Fruit fly (Drosophila melanogaster) whole organism, embryonic: ENCODE data around the gene CG14154.

Experiments
- Aef1 ChIP-seq: fragments of 200-800 bp; sonication (Bioruptor generic); IDR thresholded peaks from 3 replicates; pipeline ENCODE4 v1.3.6; 2022; ENCODE audit warnings: missing biosample characterization, missing genetic modification characterization
- CG10543 ChIP-seq: fragments of 200-800 bp; sonication (Bioruptor generic); optimal IDR thresholded peaks from 3 replicates; lab custom pipeline; 2017; ENCODE audit warnings: missing biosample characterization, mild to moderate bottlenecking, missing genetic modification characterization, moderate library complexity
- CG10979 ChIP-seq: fragments of 200-800 bp; sonication (Bioruptor generic); optimal IDR thresholded peaks from 2 replicates; lab custom pipeline; 2018; ENCODE audit warnings: missing biosample characterization, mild to moderate bottlenecking, missing genetic modification characterization, moderate library complexity
- CG11695 ChIP-seq: fragments of 200-800 bp; sonication (Bioruptor generic); IDR thresholded peaks from 3 replicates; pipeline ENCODE4 v1.3.6; 2022; ENCODE audit warnings: missing biosample characterization, missing genetic modification characterization
- CG14441 ChIP-seq: fragments of 200-800 bp; sonication (Bioruptor generic); IDR thresholded peaks from 2 replicates; pipeline ENCODE4 v1.3.6; 2022; ENCODE audit warnings: missing biosample characterization, missing genetic modification characterization
- CG15479 ChIP-seq: fragments of 200-800 bp; sonication (Bioruptor generic); optimal IDR thresholded peaks from 3 replicates; lab custom pipeline; 2019; ENCODE audit warnings: missing biosample characterization, mild to moderate bottlenecking, missing genetic modification characterization, moderate library complexity
- CG17829 ChIP-seq: fragments of 200-800 bp; optimal IDR thresholded peaks from 2 replicates; lab custom pipeline; 2019; ENCODE audit warnings: missing biosample characterization, mild to moderate bottlenecking, missing genetic modification characterization, moderate library complexity
- CG2199 ChIP-seq: fragments of 200-800 bp; sonication (Bioruptor generic); IDR thresholded peaks from 3 replicates; pipeline ENCODE4 v1.3.6; 2022; ENCODE audit warnings: missing biosample characterization, missing genetic modification characterization
- CG2875 ChIP-seq: fragments of 200-800 bp; sonication (Bioruptor generic); optimal IDR thresholded peaks from 2 replicates; lab custom pipeline; 2017; ENCODE audit warnings: missing biosample characterization, mild to moderate bottlenecking, missing genetic modification characterization, missing genetic modification reagents
- CG31365 ChIP-seq: fragments of 200-800 bp; sonication (Bioruptor generic); optimal IDR thresholded peaks from 2 replicates; lab custom pipeline; 2018; ENCODE audit warnings: missing biosample characterization, mild to moderate bottlenecking, missing genetic modification characterization
- CG3407 ChIP-seq: fragments of 200-800 bp; sonication (Bioruptor generic); optimal IDR thresholded peaks from 2 replicates; lab custom pipeline; 2018; ENCODE audit warnings: missing biosample characterization, mild to moderate bottlenecking, missing genetic modification characterization
- CG4360 ChIP-seq: fragments of 200-800 bp; sonication (Bioruptor generic); IDR thresholded peaks from 2 replicates; pipeline ENCODE4 v1.3.6; 2022; ENCODE audit warnings: missing biosample characterization, missing genetic modification characterization
- CG5180 ChIP-seq: fragments of 200-800 bp; sonication (Bioruptor generic); optimal IDR thresholded peaks from 3 replicates; lab custom pipeline; 2017; ENCODE audit warnings: missing biosample characterization, missing genetic modification characterization, mild to moderate bottlenecking, moderate library complexity, missing genetic modification reagents
- CG5245 ChIP-seq: fragments of 200-800 bp; sonication (Bioruptor generic); optimal IDR thresholded peaks from 3 replicates; lab custom pipeline; 2016; ENCODE audit warnings: missing biosample characterization, missing genetic modification characterization
- CG6813 ChIP-seq: fragments of 200-800 bp; sonication (Bioruptor generic); optimal IDR thresholded peaks from 2 replicates; lab custom pipeline; 2017; ENCODE audit warnings: missing biosample characterization, missing genetic modification characterization, mild to moderate bottlenecking, moderate library complexity, missing genetic modification reagents
- CG8290 ChIP-seq, 3 experiments: fragments of 200-800 bp; sonication (Bioruptor generic); optimal IDR thresholded peaks; 2 replicates each; lab custom pipeline; 2016 to 2019; ENCODE audit warnings: missing biosample characterization in 3 of 3, missing genetic modification characterization in 3 of 3, mild to moderate bottlenecking in 2 of 3, moderate library complexity in 1 of 3
- CG8765 ChIP-seq: fragments of 200-800 bp; sonication (Bioruptor generic); IDR thresholded peaks from 2 replicates; pipeline ENCODE4 v1.3.6; 2022; ENCODE audit warnings: missing biosample characterization, missing genetic modification characterization
- CG9727 ChIP-seq: fragments of 200-800 bp; sonication (Bioruptor generic); optimal IDR thresholded peaks from 3 replicates; lab custom pipeline; 2017; ENCODE audit warnings: missing biosample characterization, mild to moderate bottlenecking, missing genetic modification characterization
- Dbx ChIP-seq: fragments of 200-800 bp; sonication (Bioruptor generic); IDR thresholded peaks from 3 replicates; pipeline ENCODE4 v1.3.6; 2022; ENCODE audit warnings: missing biosample characterization, missing genetic modification characterization
- Dip2 ChIP-seq: fragments of 200-800 bp; sonication (Bioruptor generic); IDR thresholded peaks from 2 replicates; pipeline ENCODE4 v1.3.6; 2022; ENCODE audit warnings: missing biosample characterization, missing genetic modification characterization
- Dll ChIP-seq: fragments of 200-800 bp; sonication (Bioruptor generic); IDR thresholded peaks from 4 replicates; pipeline ENCODE4 v1.3.6; 2022; ENCODE audit warnings: missing biosample characterization, missing genetic modification characterization; ENCODE audit not compliant: partially characterized antibody
- Ets97D ChIP-seq: fragments of 200-800 bp; sonication (Bioruptor generic); optimal IDR thresholded peaks from 3 replicates; lab custom pipeline; 2016; ENCODE audit warnings: missing biosample characterization, missing genetic modification characterization
- Hmr ChIP-seq: fragments of 200-800 bp; sonication (Bioruptor generic); optimal IDR thresholded peaks from 3 replicates; lab custom pipeline; 2017; ENCODE audit warnings: mild to moderate bottlenecking, missing biosample characterization, missing genetic modification reagents, missing genetic modification characterization
- Hmx ChIP-seq: fragments of 200-800 bp; sonication (Bioruptor generic); optimal IDR thresholded peaks from 2 replicates; lab custom pipeline; 2016; ENCODE audit warnings: missing biosample characterization, missing genetic modification characterization
- Hr78 ChIP-seq, 2 experiments: fragments of 200-800 bp in 1 of 2; fragments of >200 bp in 1 of 2; sonication (Bioruptor generic) in 1 of 2; optimal IDR thresholded peaks; 2 replicates each; lab custom pipeline; 2017 to 2019; ENCODE audit warnings: missing biosample characterization in 2 of 2, missing genetic modification characterization in 2 of 2, mild to moderate bottlenecking in 1 of 2, moderate library complexity in 1 of 2
- MBD-R2 ChIP-seq: fragments of 200-800 bp; sonication (Bioruptor generic); IDR thresholded peaks from 2 replicates; pipeline ENCODE4 v1.3.6; 2022; ENCODE audit warnings: missing biosample characterization, missing genetic modification characterization
- Oli ChIP-seq: fragments of 200-800 bp; sonication (Bioruptor generic); optimal IDR thresholded peaks from 2 replicates; lab custom pipeline; 2018; ENCODE audit warnings: missing biosample characterization, mild to moderate bottlenecking, missing genetic modification characterization, moderate library complexity
- Opbp ChIP-seq: fragments of 200-800 bp; sonication (Bioruptor generic); IDR thresholded peaks from 3 replicates; pipeline ENCODE4 v1.3.6; 2022; ENCODE audit warnings: missing biosample characterization, missing genetic modification characterization; ENCODE audit not compliant: partially characterized antibody
- PHDP ChIP-seq: fragments of 200-800 bp; sonication (Bioruptor generic); optimal IDR thresholded peaks from 3 replicates; lab custom pipeline; 2018; ENCODE audit warnings: missing biosample characterization, mild to moderate bottlenecking, missing genetic modification characterization, moderate library complexity
- Poxn ChIP-seq: fragments of 200-800 bp; sonication (Bioruptor generic); IDR thresholded peaks from 2 replicates; pipeline ENCODE4 v1.3.6; 2022; ENCODE audit warnings: missing biosample characterization, missing genetic modification characterization
- abd-A ChIP-seq: fragments of 200-800 bp; sonication (Bioruptor generic); optimal IDR thresholded peaks from 3 replicates; lab custom pipeline; 2019; ENCODE audit warnings: missing biosample characterization, mild to moderate bottlenecking, missing genetic modification characterization, moderate library complexity
- ac ChIP-seq: fragments of 200-800 bp; sonication (Bioruptor generic); optimal IDR thresholded peaks from 3 replicates; lab custom pipeline; 2017; ENCODE audit warnings: missing biosample characterization, mild to moderate bottlenecking, missing genetic modification characterization
- cg ChIP-seq: fragments of 200-800 bp; sonication (Bioruptor generic); optimal IDR thresholded peaks from 3 replicates; lab custom pipeline; 2019; ENCODE audit warnings: missing biosample characterization, mild to moderate bottlenecking, missing genetic modification characterization, moderate library complexity
- chinmo ChIP-seq: fragments of 200-800 bp; sonication (Bioruptor generic); IDR thresholded peaks from 4 replicates; pipeline ENCODE4 v1.3.6; 2022; ENCODE audit warnings: missing biosample characterization, missing genetic modification characterization; ENCODE audit not compliant: partially characterized antibody
- chm ChIP-seq: fragments of 200-800 bp; sonication (Bioruptor generic); IDR thresholded peaks from 2 replicates; pipeline ENCODE4 v1.3.6; 2022; ENCODE audit warnings: missing biosample characterization, missing genetic modification characterization
- chn ChIP-seq: fragments of 200-800 bp; sonication (Bioruptor generic); optimal IDR thresholded peaks from 2 replicates; lab custom pipeline; 2016; ENCODE audit warnings: missing biosample characterization, missing genetic modification characterization
- fd96Cb ChIP-seq: fragments of 200-800 bp; sonication (Bioruptor generic); optimal IDR thresholded peaks from 2 replicates; lab custom pipeline; 2018; ENCODE audit warnings: missing biosample characterization, mild to moderate bottlenecking, missing genetic modification characterization, moderate library complexity
- grau ChIP-seq: fragments of 200-800 bp; optimal IDR thresholded peaks from 3 replicates; lab custom pipeline; 2019; ENCODE audit warnings: missing biosample characterization, mild to moderate bottlenecking, missing genetic modification characterization, moderate library complexity
- gt ChIP-seq: fragments of 200-800 bp; sonication (Bioruptor generic); IDR thresholded peaks from 2 replicates; pipeline ENCODE4 v1.3.6; 2022; ENCODE audit warnings: missing biosample characterization, missing genetic modification characterization
- kni ChIP-seq: fragments of 200-800 bp; sonication (Bioruptor generic); optimal IDR thresholded peaks from 3 replicates; lab custom pipeline; 2017; ENCODE audit warnings: mild to moderate bottlenecking, missing biosample characterization, missing genetic modification reagents, missing genetic modification characterization
- oc ChIP-seq: fragments of 200-800 bp; sonication (Bioruptor generic); optimal IDR thresholded peaks from 2 replicates; lab custom pipeline; 2018; ENCODE audit warnings: missing biosample characterization, mild to moderate bottlenecking, missing genetic modification characterization, moderate library complexity
- psq ChIP-seq: fragments of 200-800 bp; sonication (Bioruptor generic); optimal IDR thresholded peaks from 2 replicates; lab custom pipeline; 2017; ENCODE audit warnings: missing biosample characterization, missing genetic modification characterization
- sd ChIP-seq: fragments of 200-800 bp; sonication (Bioruptor generic); optimal IDR thresholded peaks from 3 replicates; lab custom pipeline; 2018; ENCODE audit warnings: missing biosample characterization, mild to moderate bottlenecking, missing genetic modification characterization, moderate library complexity
- sens ChIP-seq: fragments of 200-800 bp; sonication (Bioruptor generic); peaks from one replicate; lab custom pipeline; 2016; ENCODE audit warnings: missing biosample characterization, missing genetic modification characterization
- sens-2 ChIP-seq: fragments of 200-800 bp; sonication (Bioruptor generic); IDR thresholded peaks from 2 replicates; pipeline ENCODE4 v1.3.6; 2022; ENCODE audit warnings: missing biosample characterization, missing genetic modification characterization
- slbo ChIP-seq: fragments of 200-800 bp; sonication (Bioruptor generic); IDR thresholded peaks from 2 replicates; pipeline ENCODE4 v1.3.6; 2022; ENCODE audit warnings: missing biosample characterization, missing genetic modification characterization
- sr ChIP-seq: fragments of 200-800 bp; sonication (Bioruptor generic); IDR thresholded peaks from 3 replicates; pipeline ENCODE4 v1.3.6; 2022; ENCODE audit warnings: missing biosample characterization, missing genetic modification characterization
- twi ChIP-seq: fragments of 200-800 bp; optimal IDR thresholded peaks from 2 replicates; lab custom pipeline; 2019; ENCODE audit warnings: missing biosample characterization, mild to moderate bottlenecking, missing genetic modification characterization, moderate library complexity
- zf30C ChIP-seq: fragments of 200-800 bp; sonication (Bioruptor generic); optimal IDR thresholded peaks from 3 replicates; lab custom pipeline; 2018; ENCODE audit warnings: missing biosample characterization, mild to moderate bottlenecking, missing genetic modification characterization

The CG14154 gene

dm6 chr3L:10672540-10672939 lies 30.9 kb downstream of the CG14154 start (continued):
- TF ChIP-seq Oli (tag; lab: Kevin White, UChicago) (no peak), abd-A (peak; percentile 87), Hmr (GFP tag; lab: Kevin White, UChicago) (peak; percentile 19), chm (GFP tag; lab: Robert Waterston, UW) (0 out of 2 replicates have a peak, but pooled peaks have one; percentile 32), Poxn (GFP tag; lab: Robert Waterston, UW) (no peak), CG15479 (no peak), gt (no peak), Hmx (GFP tag; lab: Kevin White, UChicago) (no peak)

dm6 chr3L:10674145-10674547 lies 32.5 kb downstream of the CG14154 start:
- peak; percentile 42; the same call in 1 of the 3 replicates for TF ChIP-seq CG2199
- TF ChIP-seq oc (tag; lab: Kevin White, UChicago): peak; percentile 68
- TF ChIP-seq chn (GFP tag; lab: Kevin White, UChicago): no peak
- TF ChIP-seq CG31365 (tag; lab: Kevin White, UChicago): no peak
- 0 out of 4 replicates have a peak, but pooled peaks have one; percentile 41 for TF ChIP-seq Dll (GFP tag; lab: Robert Waterston, UW)
- no peak for TF ChIP-seq CG9727 (GFP tag; lab: Kevin White, UChicago)
- no peak for TF ChIP-seq CG5180 (GFP tag; lab: Kevin White, UChicago)
- TF ChIP-seq CG2875: no peak
- no peak for TF ChIP-seq CG5245 (GFP tag; lab: Kevin White, UChicago)
- 0 out of 4 replicates have a peak, but pooled peaks have one; percentile 65 for TF ChIP-seq chinmo
- no peak for TF ChIP-seq sens-2 (GFP tag; lab: Robert Waterston, UW)
- no peak for TF ChIP-seq MBD-R2 (GFP tag; lab: Robert Waterston, UW)
- TF ChIP-seq CG8765 (GFP tag; lab: Robert Waterston, UW): no peak
- TF ChIP-seq CG8290 (GFP tag; optimal IDR thresholded peaks at IDR 0.05; lab: Kevin White, UChicago): no peak
- TF ChIP-seq CG8290 (tag; optimal IDR thresholded peaks at IDR 0.05; lab: Kevin White, UChicago): peak in 1 of 2 experiments; percentile 33
- no peak for TF ChIP-seq PHDP (tag; lab: Kevin White, UChicago)
- no peak for TF ChIP-seq CG11695 (GFP tag; lab: Robert Waterston, UW)
- TF ChIP-seq twi (tag; lab: Kevin White, UChicago): no peak
- TF ChIP-seq CG10543: no peak
- no peak for TF ChIP-seq CG14441 (GFP tag; lab: Robert Waterston, UW)
- TF ChIP-seq sens: peak; percentile 89
- peak; percentile 12 for TF ChIP-seq CG6813 (GFP tag; lab: Kevin White, UChicago)
- 0 out of 2 replicates have a peak, but pooled peaks have one; percentile 41 for TF ChIP-seq CG4360
- TF ChIP-seq fd96Cb (tag; lab: Kevin White, UChicago): no peak
- no peak for TF ChIP-seq Ets97D
- TF ChIP-seq CG3407 (GFP tag; lab: Kevin White, UChicago): no peak
- TF ChIP-seq slbo (GFP tag; lab: Robert Waterston, UW): no peak
- peak; percentile 80 for TF ChIP-seq sd (tag; lab: Kevin White, UChicago)
- TF ChIP-seq cg (GFP tag; lab: Kevin White, UChicago): peak; percentile 94
- TF ChIP-seq sr (GFP tag; lab: Robert Waterston, UW): no peak
- no peak for TF ChIP-seq psq
- no peak for TF ChIP-seq Aef1 (GFP tag; lab: Robert Waterston, UW)
- no peak for TF ChIP-seq Dip2 (GFP tag; lab: Robert Waterston, UW)
- TF ChIP-seq CG10979 (tag; lab: Kevin White, UChicago): no peak
- peak; percentile 50 for TF ChIP-seq kni
- TF ChIP-seq ac (GFP tag; lab: Kevin White, UChicago): no peak
- no peak for TF ChIP-seq Hr78 (GFP tag; optimal IDR thresholded peaks at IDR 0.05; lab: Kevin White, UChicago)
- peak; percentile 47 for TF ChIP-seq grau (tag; lab: Kevin White, UChicago)
- TF ChIP-seq Opbp: 0 out of 3 replicates have a peak, but pooled peaks have one; percentile 54
- TF ChIP-seq Dbx (GFP tag; lab: Robert Waterston, UW): no peak
- no peak for TF ChIP-seq zf30C (GFP tag; lab: Kevin White, UChicago)
- TF ChIP-seq CG17829: no peak
